Fruit fly (Drosophila melanogaster) whole organism: Measurements from ENCODE around the gene Prx4.

Experiments used
- CG8478 ChIP-seq: fragments of >200 bp; optimal IDR thresholded peaks from 2 replicates; lab custom pipeline; 2018; ENCODE audit warnings: inconsistent platforms
- Dll ChIP-seq: fragments of >200 bp; optimal IDR thresholded peaks from 2 replicates; lab custom pipeline; 2017
- EcR ChIP-seq, 2 experiments: fragments of >200 bp; optimal IDR thresholded peaks; 2 replicates each; lab custom pipeline; 2017; ENCODE audit warnings: missing biosample characterization in 2 of 2, missing genetic modification characterization in 2 of 2, missing genetic modification reagents in 2 of 2
- pan ChIP-seq: fragments of >200 bp; optimal IDR thresholded peaks from 2 replicates; lab custom pipeline; 2017
- psq ChIP-seq: fragments of >200 bp; optimal IDR thresholded peaks from 2 replicates; lab custom pipeline; 2017
- usp ChIP-seq: fragments of >200 bp; optimal IDR thresholded peaks from 2 replicates; lab custom pipeline; 2017; ENCODE audit warnings: missing biosample characterization, missing genetic modification characterization, mixed read lengths

The Prx4 gene

DNA sequence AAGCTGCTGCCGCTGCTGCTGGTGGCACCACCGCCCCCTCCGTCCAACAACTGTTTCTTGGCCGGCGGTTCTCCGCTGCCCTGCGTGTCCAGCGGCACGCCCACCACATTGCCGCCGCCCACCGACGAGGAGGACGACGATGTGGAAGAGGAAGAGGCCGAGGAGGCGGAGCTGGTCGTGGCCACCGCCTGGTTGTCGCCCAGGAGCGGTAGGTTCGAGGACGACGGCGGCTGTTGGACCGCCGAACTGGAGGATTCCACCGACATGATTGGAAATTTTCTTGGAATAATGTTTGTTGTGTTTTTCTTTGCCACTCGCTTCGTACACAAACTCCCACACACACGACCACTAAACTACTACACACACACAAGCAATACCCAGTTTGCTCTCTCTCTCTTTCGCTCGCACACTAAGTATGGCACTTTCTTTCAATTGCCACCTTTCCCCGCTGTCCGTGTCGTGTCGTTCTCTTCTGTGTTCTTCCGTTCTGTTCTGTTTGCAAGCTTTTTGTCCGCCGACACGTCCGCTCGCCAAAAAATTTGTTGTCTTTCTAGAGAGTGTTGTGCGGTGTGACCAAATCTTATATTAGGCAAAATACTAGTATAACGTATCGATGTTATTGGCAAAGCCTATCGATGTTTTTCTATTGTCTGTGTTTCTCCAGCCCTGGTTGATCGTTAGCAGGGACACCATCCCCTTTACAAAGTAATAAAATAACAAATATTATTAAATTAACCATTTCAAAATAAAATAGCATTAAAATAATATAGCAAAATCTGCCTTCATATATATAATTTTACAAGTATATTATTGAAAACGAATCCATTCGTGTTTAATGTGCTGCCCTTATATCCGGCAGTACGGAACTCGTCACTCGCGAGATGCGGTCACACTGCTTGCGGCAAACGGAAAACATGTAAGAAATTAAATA is 28.4 kb downstream of the Prx4 start, which contains the start of the genes CG32486 and PAN3:
Gene CG32486, minus strand, starts transcription at position 566 of the 931 bp plus-strand sequence.
Gene PAN3, plus strand, starts transcription at position 860 of the 931 bp plus-strand sequence.
- TF ChIP-seq usp (GFP tag; lab: Kevin White, UChicago) (no peak), psq (lab: Kevin White, UChicago) (no peak), EcR (GFP tag; optimal IDR thresholded peaks at IDR 0.05; lab: Kevin White, UChicago) (no peak), pan (lab: Kevin White, UChicago) (no peak), Dll (no peak), CG8478 (lab: Kevin White, UChicago) (no peak)

DNA sequence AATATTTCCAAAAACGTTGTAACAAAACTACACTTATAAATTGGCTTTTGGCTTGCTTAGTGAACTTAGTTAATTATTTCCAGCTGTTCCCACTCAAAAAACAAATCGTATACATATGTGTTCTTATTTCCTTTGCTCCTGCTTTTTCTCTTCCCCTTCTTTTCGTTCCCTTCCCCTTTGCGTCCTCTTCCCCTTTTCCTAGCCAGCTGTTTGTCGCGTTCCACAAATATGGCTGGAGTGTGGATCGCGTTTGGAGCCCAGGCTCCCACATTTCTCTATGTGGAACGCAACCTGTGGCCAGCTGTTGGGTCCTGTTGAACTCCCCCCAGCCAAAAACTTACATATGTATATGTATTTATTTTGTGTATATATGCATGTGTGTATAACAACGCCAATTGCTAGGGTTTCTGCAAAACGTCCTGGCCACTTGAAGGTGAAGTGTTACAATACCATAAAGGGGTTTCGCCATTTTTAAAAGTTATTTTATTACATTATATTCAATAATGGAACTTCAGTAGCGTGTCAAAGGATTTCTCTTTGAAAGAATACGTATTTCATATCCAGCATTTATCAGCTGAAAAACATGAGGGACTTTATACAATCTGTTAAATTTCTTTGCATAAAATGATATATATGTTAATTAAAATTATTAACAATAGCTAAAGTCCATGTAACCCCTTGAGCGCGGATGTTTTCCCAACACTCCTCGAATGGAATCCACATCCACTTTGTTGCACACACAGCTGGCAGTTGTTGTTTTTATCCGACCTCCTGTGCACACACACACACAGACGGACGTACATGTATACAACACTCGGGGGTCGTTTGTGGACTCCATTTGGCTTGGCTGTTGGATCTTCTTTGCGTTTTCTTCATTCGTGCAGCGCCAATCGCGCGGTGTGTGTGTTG is 29.8 kb downstream of the Prx4 start:
- TF ChIP-seq usp (GFP tag; lab: Kevin White, UChicago) (no peak), EcR (GFP tag; optimal IDR thresholded peaks at IDR 0.05; lab: Kevin White, UChicago) (no peak), Dll (no peak), psq (lab: Kevin White, UChicago) (no peak), CG8478 (lab: Kevin White, UChicago) (no peak), pan (lab: Kevin White, UChicago) (no peak)

DNA sequence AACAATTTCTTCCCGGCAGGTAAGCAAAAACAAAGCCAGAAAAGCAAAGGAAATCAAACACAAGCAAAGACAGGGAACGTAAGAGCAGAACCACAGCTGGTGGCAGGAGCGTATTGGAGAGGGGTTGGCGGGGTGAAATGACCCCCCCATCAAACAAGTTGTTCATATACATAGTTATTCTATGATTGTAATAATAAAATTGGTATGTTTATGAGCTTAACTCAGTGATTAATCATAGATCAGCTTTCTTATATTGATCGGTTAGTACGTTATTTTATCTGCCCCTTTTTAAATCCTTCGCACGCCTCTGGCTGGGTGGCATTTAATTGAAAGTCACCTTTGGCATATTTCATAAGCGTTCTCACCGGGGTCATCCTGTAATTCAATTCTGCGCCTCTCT is 31.3 kb downstream of the Prx4 start:
- TF ChIP-seq pan (lab: Kevin White, UChicago) (no peak), usp (GFP tag; lab: Kevin White, UChicago) (no peak), CG8478 (lab: Kevin White, UChicago) (no peak), psq (lab: Kevin White, UChicago) (no peak), EcR (GFP tag; optimal IDR thresholded peaks at IDR 0.05; lab: Kevin White, UChicago) (no peak), Dll (no peak)

DNA sequence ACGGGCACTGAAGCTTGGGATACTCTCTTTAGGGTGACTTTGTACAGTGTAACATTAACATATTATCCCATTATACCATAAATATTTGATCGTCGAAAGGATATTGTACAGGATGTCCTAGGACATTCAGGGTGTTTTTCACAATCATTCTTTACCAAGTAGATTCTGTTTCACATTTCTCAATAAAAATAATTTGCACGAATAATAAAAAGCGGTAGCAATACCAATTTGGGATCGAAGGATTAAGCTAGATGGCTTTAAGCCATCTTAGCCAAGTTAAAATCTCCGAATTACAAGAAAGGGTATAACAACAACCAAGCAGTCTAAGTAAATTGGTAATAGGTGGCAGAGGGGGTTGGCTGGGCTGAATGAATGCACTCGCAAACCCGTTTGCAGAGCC is 32.2 kb downstream of the Prx4 start:
- TF ChIP-seq psq (lab: Kevin White, UChicago), result no peak
- TF ChIP-seq pan (lab: Kevin White, UChicago), result no peak
- no peak for TF ChIP-seq Dll
- no peak for TF ChIP-seq usp (GFP tag; lab: Kevin White, UChicago)
- no peak for TF ChIP-seq CG8478 (lab: Kevin White, UChicago)
- TF ChIP-seq EcR (GFP tag; optimal IDR thresholded peaks at IDR 0.05; lab: Kevin White, UChicago), result no peak

DNA sequence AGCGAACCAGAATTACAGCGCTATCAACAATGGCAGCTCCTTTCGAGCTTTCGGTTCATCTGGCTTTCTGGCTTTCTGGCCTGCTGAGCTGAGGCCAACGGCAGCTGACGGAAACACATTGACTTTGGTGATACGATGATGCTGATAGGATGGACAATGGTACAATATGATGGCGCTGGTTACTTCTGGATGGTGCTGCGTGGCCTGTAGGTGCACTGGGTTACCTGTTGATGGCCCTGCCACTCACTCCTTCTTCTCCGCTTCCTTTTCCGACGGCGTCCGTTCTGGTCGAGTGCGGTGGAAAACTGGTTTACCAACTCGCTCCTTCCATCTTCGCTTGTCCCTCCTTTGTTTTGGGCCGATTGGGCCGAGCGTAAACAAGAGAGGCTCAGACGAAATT is 32.6 kb downstream of the Prx4 start:
- TF ChIP-seq psq (lab: Kevin White, UChicago), result no peak
- TF ChIP-seq usp (GFP tag; lab: Kevin White, UChicago), result no peak
- no peak for TF ChIP-seq CG8478 (lab: Kevin White, UChicago)
- no peak for TF ChIP-seq pan (lab: Kevin White, UChicago)
- no peak for TF ChIP-seq Dll
- no peak for TF ChIP-seq EcR (GFP tag; optimal IDR thresholded peaks at IDR 0.05; lab: Kevin White, UChicago)

DNA sequence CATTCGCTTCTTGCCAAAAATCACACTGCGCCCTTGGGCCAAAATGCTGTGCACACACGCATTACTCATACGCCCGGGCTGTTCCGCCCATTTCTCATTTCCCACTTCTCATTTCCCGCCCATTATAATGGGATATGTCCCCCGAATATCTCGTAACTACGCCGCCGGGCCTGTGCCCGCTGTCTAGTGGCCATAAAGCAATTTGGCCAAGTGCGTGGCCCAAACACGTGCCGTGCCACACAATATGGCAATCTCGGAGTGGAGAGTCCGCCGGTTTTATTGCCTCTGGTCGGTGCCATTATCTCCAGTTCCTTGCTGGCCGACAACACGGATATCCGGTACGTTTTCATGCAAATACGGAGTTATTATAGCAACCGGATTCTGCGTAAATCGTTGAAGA is 34.8 kb downstream of the Prx4 start:
- no peak for TF ChIP-seq CG8478 (lab: Kevin White, UChicago)
- TF ChIP-seq Dll, result peak; percentile 32
- TF ChIP-seq pan (lab: Kevin White, UChicago), result no peak
- no peak for TF ChIP-seq psq (lab: Kevin White, UChicago)
- no peak for TF ChIP-seq usp (GFP tag; lab: Kevin White, UChicago)
- no peak for TF ChIP-seq EcR (GFP tag; optimal IDR thresholded peaks at IDR 0.05; lab: Kevin White, UChicago)

DNA sequence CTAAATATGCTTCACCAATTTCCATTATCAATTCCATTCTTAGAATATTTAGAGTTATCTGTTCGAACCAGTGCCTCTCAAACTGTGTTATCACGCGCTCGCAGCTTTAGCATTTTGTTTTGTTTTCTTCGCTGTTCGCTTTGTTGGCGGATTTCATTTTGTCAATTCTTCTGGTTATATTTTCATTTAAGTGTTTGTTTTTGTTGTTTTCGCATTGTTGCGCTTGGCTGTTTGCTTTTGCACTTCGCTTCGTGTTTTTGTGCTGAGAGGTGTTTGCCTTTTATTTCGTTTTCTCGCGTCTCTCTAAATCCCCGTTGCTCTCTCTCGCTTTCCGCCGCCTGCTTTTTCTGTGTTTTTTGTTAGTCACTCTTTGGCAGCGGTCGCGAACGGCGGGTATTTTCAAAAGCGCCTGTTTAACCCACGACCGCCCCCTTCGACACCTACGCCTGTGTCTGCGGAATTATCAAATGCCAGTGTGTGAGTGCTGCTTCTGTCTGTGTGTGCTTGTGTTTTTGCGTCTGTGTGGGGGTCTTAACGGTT is 35.5 kb downstream of the Prx4 start:
- TF ChIP-seq usp (GFP tag; lab: Kevin White, UChicago), result no peak
- TF ChIP-seq Dll, result no peak
- peak; percentile 49 for TF ChIP-seq pan (lab: Kevin White, UChicago)

DNA sequence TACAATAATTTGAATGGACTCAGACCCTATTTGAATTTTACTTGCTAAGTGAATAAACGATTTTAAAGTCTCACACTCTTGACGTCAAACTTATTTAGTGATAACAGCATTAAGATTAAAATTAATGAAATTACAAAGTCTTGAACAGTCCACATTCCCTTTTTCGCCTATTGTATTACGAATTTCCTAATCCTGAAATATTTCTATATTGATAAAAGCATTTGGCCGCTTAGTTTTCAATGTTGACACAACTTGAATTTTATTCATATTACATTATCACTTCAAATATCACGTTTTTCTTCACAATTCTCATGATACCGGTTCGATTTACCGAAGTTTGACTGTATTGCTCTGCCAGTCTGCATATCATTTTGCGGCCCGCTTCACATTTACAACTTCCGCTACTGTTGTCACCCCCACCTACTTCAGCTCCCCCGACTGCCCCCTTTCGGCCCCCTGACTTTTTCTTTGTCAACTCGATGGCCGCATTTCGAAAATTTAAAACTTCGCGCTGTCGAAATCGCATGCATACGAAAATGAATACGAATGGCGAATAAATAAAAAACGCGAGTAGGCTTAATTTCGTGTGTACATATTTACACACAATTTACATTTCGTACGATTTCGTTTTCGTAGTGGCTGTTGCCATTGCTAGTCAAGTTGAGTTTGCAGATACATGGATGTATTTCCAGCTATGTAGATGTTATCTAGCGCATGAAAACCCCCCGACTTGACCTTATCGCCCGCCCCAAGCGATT is 36.4 kb downstream of the Prx4 start:
- TF ChIP-seq usp (GFP tag; lab: Kevin White, UChicago) (no peak), psq (lab: Kevin White, UChicago) (no peak), EcR (GFP tag; optimal IDR thresholded peaks at IDR 0.05; lab: Kevin White, UChicago) (no peak)

DNA sequence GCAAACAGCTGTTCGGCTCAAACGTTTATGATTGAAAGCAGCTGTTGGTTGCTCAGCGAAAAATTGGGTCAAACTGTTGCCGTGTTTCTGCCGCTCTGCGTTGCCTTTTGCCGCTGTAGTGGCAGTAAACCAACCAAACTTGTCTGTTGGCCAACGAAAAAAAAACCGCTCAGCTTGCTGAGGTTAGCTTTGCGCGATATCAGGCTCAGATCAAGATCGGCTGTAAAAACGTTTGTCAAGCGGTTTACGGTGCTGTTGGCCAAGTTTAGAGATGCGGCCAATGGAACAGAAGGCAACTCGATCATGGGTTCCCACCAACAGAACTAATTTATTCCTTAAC is 37.0 kb downstream of the Prx4 start:
- TF ChIP-seq CG8478 (lab: Kevin White, UChicago), result no peak
- TF ChIP-seq Dll, result no peak
- TF ChIP-seq psq (lab: Kevin White, UChicago), result no peak
- TF ChIP-seq pan (lab: Kevin White, UChicago), result no peak
- no peak for TF ChIP-seq usp (GFP tag; lab: Kevin White, UChicago)
- no peak for TF ChIP-seq EcR (GFP tag; optimal IDR thresholded peaks at IDR 0.05; lab: Kevin White, UChicago)

DNA sequence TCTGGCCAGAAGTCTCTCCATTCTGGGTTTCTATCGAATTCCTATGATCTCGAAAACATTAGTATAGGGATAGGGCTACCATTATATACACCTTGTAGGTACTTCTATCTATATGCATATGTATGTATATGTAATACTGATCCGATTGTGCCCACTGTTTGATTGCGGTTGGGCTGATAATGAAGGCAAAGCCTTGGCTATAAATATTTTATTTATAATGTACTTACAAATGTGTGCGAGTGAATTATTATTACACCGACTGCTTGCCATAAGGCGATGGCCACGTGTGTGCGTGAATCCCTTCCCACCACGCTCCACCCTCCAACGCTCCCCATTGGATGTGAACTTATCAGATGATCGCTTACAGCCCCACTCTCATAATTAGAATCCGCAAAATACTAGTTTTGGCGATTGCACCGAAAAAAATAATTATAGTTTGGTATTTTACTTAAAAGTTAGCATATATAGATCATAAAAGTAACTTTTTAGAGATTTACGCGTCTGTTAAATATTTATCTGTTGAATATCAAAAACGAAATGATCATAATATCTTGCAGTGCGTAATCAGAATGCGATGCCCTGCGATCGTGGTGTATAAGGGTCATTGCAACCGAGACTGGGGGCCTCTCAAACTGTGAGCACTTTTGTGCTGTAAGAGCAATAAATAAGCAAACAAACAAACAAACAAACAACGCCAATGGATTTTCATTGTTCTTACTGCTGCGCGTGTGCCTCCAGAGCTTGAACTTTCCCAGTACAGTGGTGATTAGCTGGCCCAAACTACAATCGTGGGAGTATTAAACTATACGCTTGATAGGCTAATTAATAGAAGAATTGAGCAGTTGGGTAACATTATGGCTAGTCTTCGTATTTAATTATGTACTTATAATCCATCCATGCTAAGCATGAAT is 38.2 kb downstream of the Prx4 start:
- TF ChIP-seq psq (lab: Kevin White, UChicago), result no peak
- TF ChIP-seq EcR (GFP tag; optimal IDR thresholded peaks at IDR 0.05; lab: Kevin White, UChicago), result peak in 1 of 2 experiments; percentile 63
